Worm (Caenorhabditis elegans) whole organism, L2 larva: ENCODE results near the gene W01D2.3.

Source experiments
- C34F6.9 ChIP-seq: fragments of 150-350 bp; optimal IDR thresholded peaks from 2 replicates; lab custom pipeline; 2014; ENCODE audit warnings: missing biosample characterization, missing genetic modification characterization
- F13H6.1 ChIP-seq: sonication (generic microtip); optimal IDR thresholded peaks from 2 replicates; lab custom pipeline; 2016; ENCODE audit warnings: missing genetic modification characterization, missing compliant biosample characterization
- Y55F3AM.14 ChIP-seq: fragments of 200-800 bp; sonication (Bioruptor generic); optimal IDR thresholded peaks from 2 replicates; lab custom pipeline; 2018; ENCODE audit warnings: mild to moderate bottlenecking, missing genetic modification characterization, missing compliant biosample characterization
- ZK546.5 ChIP-seq: sonication (generic microtip); optimal IDR thresholded peaks from 2 replicates; lab custom pipeline; 2017; ENCODE audit warnings: missing biosample characterization, missing genetic modification characterization
- ama-1 ChIP-seq: fragments of 150-350 bp; optimal IDR thresholded peaks from 2 replicates; lab custom pipeline; 2018; ENCODE audit warnings: inconsistent platforms
- blmp-1 ChIP-seq: sonication (generic microtip); optimal IDR thresholded peaks from 2 replicates; lab custom pipeline; 2017; ENCODE audit warnings: missing genetic modification characterization, mild to moderate bottlenecking, missing compliant biosample characterization, antibody characterized with exemption, moderate library complexity; ENCODE audit not compliant: insufficient read depth
- ceh-82 ChIP-seq: fragments of 150-350 bp; optimal IDR thresholded peaks from 2 replicates; lab custom pipeline; 2014; ENCODE audit warnings: missing biosample characterization, missing genetic modification characterization
- crh-2 ChIP-seq: sonication (generic microtip); optimal IDR thresholded peaks from 2 replicates; lab custom pipeline; 2017; ENCODE audit warnings: missing biosample characterization, missing genetic modification characterization
- dmd-4 ChIP-seq: sonication (generic microtip); optimal IDR thresholded peaks from 2 replicates; lab custom pipeline; 2017; ENCODE audit warnings: missing biosample characterization, missing genetic modification characterization
- egl-27 ChIP-seq: sonication (generic microtip); optimal IDR thresholded peaks from 3 replicates; lab custom pipeline; 2017; ENCODE audit warnings: missing biosample characterization, missing genetic modification reagents, missing genetic modification characterization
- elt-3 ChIP-seq: sonication (generic microtip); optimal IDR thresholded peaks from 2 replicates; lab custom pipeline; 2017; ENCODE audit warnings: missing biosample characterization, missing genetic modification characterization
- fos-1 ChIP-seq: fragments of 150-350 bp; optimal IDR thresholded peaks from 2 replicates; lab custom pipeline; 2014; ENCODE audit warnings: missing biosample characterization, missing genetic modification characterization
- gmeb-1 ChIP-seq: fragments of 150-350 bp; optimal IDR thresholded peaks from 2 replicates; lab custom pipeline; 2014; ENCODE audit warnings: missing biosample characterization, missing genetic modification characterization
- lin-11 ChIP-seq: fragments of 150-350 bp; sonication (generic microtip); optimal IDR thresholded peaks from 2 replicates; lab custom pipeline; 2014; ENCODE audit warnings: missing biosample characterization, missing genetic modification characterization, inconsistent platforms, mixed read lengths
- lin-13 ChIP-seq: fragments of 150-350 bp; optimal IDR thresholded peaks from 2 replicates; lab custom pipeline; 2014; ENCODE audit warnings: missing biosample characterization, missing genetic modification reagents, missing genetic modification characterization
- lsy-2 ChIP-seq, 2 experiments: fragments of 150-350 bp in 1 of 2; sonication (generic microtip) in 1 of 2; optimal IDR thresholded peaks; 2 replicates each; lab custom pipeline; 2014 to 2017; ENCODE audit warnings: missing biosample characterization in 2 of 2, missing genetic modification characterization in 2 of 2
- mab-5 ChIP-seq: fragments of 150-350 bp; optimal IDR thresholded peaks from 2 replicates; lab custom pipeline; 2014; ENCODE audit warnings: missing biosample characterization, missing genetic modification characterization
- mbf-1 ChIP-seq: sonication (generic microtip); optimal IDR thresholded peaks from 2 replicates; lab custom pipeline; 2017; ENCODE audit warnings: missing biosample characterization, missing genetic modification characterization
- mdl-1 ChIP-seq, 2 experiments: fragments of 150-350 bp in 1 of 2; sonication (generic microtip) in 1 of 2; optimal IDR thresholded peaks; 2 replicates each; lab custom pipeline; 2017; ENCODE audit warnings: missing biosample characterization in 2 of 2, missing genetic modification characterization in 2 of 2
- nhr-11 ChIP-seq: fragments of 150-350 bp; optimal IDR thresholded peaks from 2 replicates; lab custom pipeline; 2014; ENCODE audit warnings: missing biosample characterization, missing genetic modification characterization
- nhr-129 ChIP-seq: fragments of 150-350 bp; optimal IDR thresholded peaks from 2 replicates; lab custom pipeline; 2014; ENCODE audit warnings: missing biosample characterization, missing genetic modification characterization
- nhr-21 ChIP-seq: fragments of 150-350 bp; optimal IDR thresholded peaks from 2 replicates; lab custom pipeline; 2014; ENCODE audit warnings: missing biosample characterization, missing genetic modification characterization
- nhr-23 ChIP-seq: fragments of 150-350 bp; optimal IDR thresholded peaks from 2 replicates; lab custom pipeline; 2014; ENCODE audit warnings: missing biosample characterization, missing genetic modification reagents, missing genetic modification characterization
- nhr-237 ChIP-seq: fragments of 150-350 bp; optimal IDR thresholded peaks from 2 replicates; lab custom pipeline; 2014; ENCODE audit warnings: missing biosample characterization, missing genetic modification characterization
- nhr-25 ChIP-seq: fragments of 150-350 bp; sonication (generic microtip); optimal IDR thresholded peaks from 3 replicates; lab custom pipeline; 2014; ENCODE audit warnings: missing biosample characterization, missing genetic modification characterization
- nhr-6 ChIP-seq: fragments of 150-350 bp; optimal IDR thresholded peaks from 2 replicates; lab custom pipeline; 2014; ENCODE audit warnings: missing biosample characterization, missing genetic modification characterization
- nhr-77 ChIP-seq: fragments of 150-350 bp; optimal IDR thresholded peaks from 2 replicates; lab custom pipeline; 2014; ENCODE audit warnings: missing biosample characterization, missing genetic modification characterization
- sem-4 ChIP-seq: fragments of 150-350 bp; optimal IDR thresholded peaks from 2 replicates; lab custom pipeline; 2014; ENCODE audit warnings: missing biosample characterization, missing genetic modification reagents, missing genetic modification characterization
- skn-1 ChIP-seq: sonication (generic microtip); optimal IDR thresholded peaks from 2 replicates; lab custom pipeline; 2017; ENCODE audit warnings: missing biosample characterization, missing genetic modification characterization
- sma-3 ChIP-seq: sonication (generic microtip); optimal IDR thresholded peaks from 2 replicates; lab custom pipeline; 2016; ENCODE audit warnings: missing genetic modification reagents, missing genetic modification characterization, missing compliant biosample characterization
- snpc-4 ChIP-seq: fragments of 150-350 bp; optimal IDR thresholded peaks from 2 replicates; lab custom pipeline; 2014; ENCODE audit warnings: missing biosample characterization, missing genetic modification characterization
- unc-55 ChIP-seq: fragments of 150-350 bp; sonication (generic microtip); optimal IDR thresholded peaks from 3 replicates; lab custom pipeline; 2014; ENCODE audit warnings: missing biosample characterization, missing genetic modification reagents, missing genetic modification characterization
- zag-1 ChIP-seq: fragments of 150-350 bp; optimal IDR thresholded peaks from 2 replicates; lab custom pipeline; 2014; ENCODE audit warnings: missing biosample characterization, missing genetic modification characterization
- ztf-1 ChIP-seq: fragments of 200-800 bp; sonication (Bioruptor generic); conservative IDR thresholded peaks from 2 replicates; pipeline ENCODE4 v1.3.6; 2022; ENCODE audit warnings: missing genetic modification characterization, missing compliant biosample characterization
- ztf-4 ChIP-seq: fragments of 150-350 bp; optimal IDR thresholded peaks from 2 replicates; lab custom pipeline; 2014; ENCODE audit warnings: missing biosample characterization, missing genetic modification characterization

The W01D2.3 gene

ce11 chrII:14804259-14804899 lies at the start of gene W01D2.3:
TSS of gene W01D2.3 (minus strand) at chrII:14804309.
- TF ChIP-seq crh-2: peak; percentile 40
- TF ChIP-seq ztf-4 (tag; lab: Kevin White, UChicago): peak; percentile 19
- TF ChIP-seq gmeb-1: peak; percentile 71
- peak; percentile 76 for TF ChIP-seq F13H6.1
- TF ChIP-seq zag-1 (tag; lab: Kevin White, UChicago): peak; percentile 3
- no peak for TF ChIP-seq egl-27
- TF ChIP-seq lsy-2 (tag; optimal IDR thresholded peaks at IDR 0.05; lab: Kevin White, UChicago): peak; percentile 50 to 71
- TF ChIP-seq dmd-4: no peak
- peak; percentile 78 for TF ChIP-seq blmp-1
- TF ChIP-seq unc-55 (GFP tag; lab: Kevin White, UChicago): peak; percentile 61
- TF ChIP-seq C34F6.9 (tag; lab: Kevin White, UChicago): peak; percentile 51
- peak; percentile 39 for TF ChIP-seq nhr-21 (tag; lab: Kevin White, UChicago)
- peak; percentile 59 for TF ChIP-seq sma-3
- peak; percentile 78 for TF ChIP-seq nhr-25 (tag; lab: Kevin White, UChicago)
- TF ChIP-seq mbf-1 (tag; lab: Kevin White, UChicago): no peak
- TF ChIP-seq snpc-4 (tag; lab: Kevin White, UChicago): peak; percentile 98
- TF ChIP-seq nhr-6 (tag; lab: Kevin White, UChicago): peak; percentile 61
- TF ChIP-seq ama-1 (lab: Kevin White, UChicago): peak; percentile 4
- peak; percentile 48 for TF ChIP-seq fos-1 (tag; lab: Kevin White, UChicago)
- TF ChIP-seq nhr-129: peak; percentile 70
- TF ChIP-seq ZK546.5: no peak
- TF ChIP-seq nhr-77 (tag; lab: Kevin White, UChicago): peak; percentile 42
- no peak for TF ChIP-seq nhr-237 (tag; lab: Kevin White, UChicago)
- peak; percentile 19 for TF ChIP-seq mab-5 (tag; lab: Kevin White, UChicago)
- TF ChIP-seq nhr-23 (tag; lab: Kevin White, UChicago): no peak
- TF ChIP-seq ceh-82 (tag; lab: Kevin White, UChicago): no peak
- TF ChIP-seq lin-11 (tag; lab: Kevin White, UChicago): peak; percentile 4
- TF ChIP-seq sem-4: peak; percentile 68
- TF ChIP-seq lin-13: peak; percentile 45
- TF ChIP-seq Y55F3AM.14 (GFP tag; lab: Kevin White, UChicago): peak; percentile 75
- TF ChIP-seq ztf-1 (GFP tag; lab: Robert Waterston, UW): no peak

ce11 chrII:14851483-14851882 lies 47.4 kb upstream of the W01D2.3 start, which contains the start of gene R05H10.1:
TSS of gene R05H10.1 (plus strand) at chrII:14851816.
- TF ChIP-seq nhr-129: no peak
- no peak for TF ChIP-seq mdl-1 (tag; optimal IDR thresholded peaks at IDR 0.05; lab: Kevin White, UChicago)
- peak; percentile 28 for TF ChIP-seq fos-1 (tag; lab: Kevin White, UChicago)
- TF ChIP-seq nhr-77 (tag; lab: Kevin White, UChicago): no peak
- no peak for TF ChIP-seq nhr-11 (tag; lab: Kevin White, UChicago)
- peak; percentile 33 for TF ChIP-seq nhr-25 (tag; lab: Kevin White, UChicago)
- TF ChIP-seq, all 48 proteins: peak for 2

ce11 chrII:14849897-14850296 lies 45.8 kb upstream of the W01D2.3 start:
- no peak for TF ChIP-seq lin-11 (tag; lab: Kevin White, UChicago)
- TF ChIP-seq elt-3 (tag; lab: Kevin White, UChicago): no peak
- TF ChIP-seq nhr-21 (tag; lab: Kevin White, UChicago): no peak

- TF ChIP-seq sma-3 (peak; percentile 14), ZK546.5 (no peak), nhr-21 (tag; lab: Kevin White, UChicago) (peak; percentile 47), ztf-4 (tag; lab: Kevin White, UChicago) (no peak)
Measured at ce11 chrII:14844253-14844652, 40.1 kb upstream of the W01D2.3 start.

- TF ChIP-seq blmp-1: no peak
- TF ChIP-seq skn-1 (tag; lab: Kevin White, UChicago): no peak
- no peak for TF ChIP-seq nhr-77 (tag; lab: Kevin White, UChicago)
Measured at ce11 chrII:14843016-14843415, 38.9 kb upstream of the W01D2.3 start, which contains the start of gene cdh-7. TSS of gene cdh-7 (plus strand) at chrII:14843229.
